Fruit fly (Drosophila melanogaster): ENCODE results near the gene CG12541.

CG12541 gene

DNA sequence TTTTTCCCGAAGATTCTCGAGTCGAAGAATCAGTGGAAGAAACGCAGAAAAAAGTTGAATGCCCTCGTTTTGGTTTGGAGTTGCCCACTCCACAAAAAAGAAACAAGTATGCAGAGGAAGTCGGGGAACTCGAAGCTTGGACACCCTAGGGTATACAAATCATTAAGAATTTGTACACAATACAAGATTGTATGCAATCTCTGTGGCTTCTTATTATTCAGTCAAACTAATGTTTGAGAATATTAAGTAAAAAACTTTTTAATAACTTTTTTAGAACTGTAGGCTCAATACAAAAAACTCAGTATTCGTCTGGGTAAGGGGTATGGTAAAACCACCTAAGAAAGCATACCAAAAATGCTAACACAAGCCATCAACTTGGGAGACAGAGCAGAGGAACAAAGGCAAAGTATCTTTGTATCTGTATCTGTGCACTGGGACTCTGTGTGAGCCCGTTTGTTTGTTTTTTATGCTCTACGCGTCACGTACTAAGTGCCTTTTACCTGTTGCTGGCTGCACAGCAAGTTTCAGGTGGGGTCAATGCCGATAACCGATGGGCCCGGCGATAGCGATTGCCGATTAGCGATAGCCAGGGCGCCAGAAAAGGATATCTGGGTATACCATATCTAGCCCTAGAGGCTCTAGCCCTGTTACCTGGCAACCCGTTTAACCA, 80.5 kb downstream of the CG12541 start (continued):
- no peak for TF ChIP-seq pita (GFP tag; optimal IDR thresholded peaks at IDR 0.05)
- TF ChIP-seq Mrtf (GFP tag; IDR thresholded peaks at IDR 0.05), result no peak; the same call in 2 of the 3 replicates
- peak; percentile 74 for TF ChIP-seq CG17385 (GFP tag; optimal IDR thresholded peaks at IDR 0.05)
- TF ChIP-seq Bdp1 (GFP tag; optimal IDR thresholded peaks at IDR 0.05), result peak; percentile 46
- peak; percentile 73 for TF ChIP-seq CG1024 (GFP tag; IDR thresholded peaks at IDR 0.05)
- TF ChIP-seq pb (GFP tag; optimal IDR thresholded peaks at IDR 0.05), result peak; percentile 71
- 0 out of 2 replicates have a peak, but pooled peaks have one; percentile 39 for TF ChIP-seq CG32767 (GFP tag; IDR thresholded peaks at IDR 0.05)
- peak; percentile 83 for TF ChIP-seq lilli (GFP tag; optimal IDR thresholded peaks at IDR 0.05)
- TF ChIP-seq CG17359 (tag; optimal IDR thresholded peaks at IDR 0.05), result peak; percentile 77
- TF ChIP-seq Bgb (GFP tag; IDR thresholded peaks at IDR 0.05; ENCODE audit: partially characterized antibody), result peak; percentile 54; the same call in 1 of the 2 replicates
- no peak for TF ChIP-seq Dip2 (GFP tag; IDR thresholded peaks at IDR 0.05)
- TF ChIP-seq gt (GFP tag; IDR thresholded peaks at IDR 0.05), result 0 out of 2 replicates have a peak, but pooled peaks have one; percentile 39
- TF ChIP-seq CG7357 (GFP tag; IDR thresholded peaks at IDR 0.05), result peak; percentile 54; the same call in 1 of the 3 replicates
- TF ChIP-seq tio (GFP tag; optimal IDR thresholded peaks at IDR 0.05), result peak; percentile 77
- peak; percentile 61 for TF ChIP-seq vfl (GFP tag; optimal IDR thresholded peaks at IDR 0.05)
- TF ChIP-seq GATAe (GFP tag; conservative IDR thresholded peaks at IDR 0.05), result no peak
- no peak for TF ChIP-seq CG18011 (GFP tag; optimal IDR thresholded peaks at IDR 0.05)
- TF ChIP-seq oc (tag; optimal IDR thresholded peaks at IDR 0.05), result peak; percentile 73
- peak; percentile 24 for TF ChIP-seq MTF-1 (GFP tag; optimal IDR thresholded peaks at IDR 0.05; ENCODE audit: borderline replicate concordance)
- peak; percentile 67 for TF ChIP-seq CG10959 (GFP tag; IDR thresholded peaks at IDR 0.05)
- TF ChIP-seq CG14667 (GFP tag; IDR thresholded peaks at IDR 0.05), result peak; percentile 51; the same call in 1 of the 2 replicates
- peak; percentile 77 for TF ChIP-seq trem (tag; optimal IDR thresholded peaks at IDR 0.05)
- peak; percentile 47 for TF ChIP-seq CG10147 (GFP tag; optimal IDR thresholded peaks at IDR 0.05)
- TF ChIP-seq Oaz (GFP tag; IDR thresholded peaks at IDR 0.05), result no peak
- TF ChIP-seq NfI (GFP tag; optimal IDR thresholded peaks at IDR 0.05), result peak; percentile 42
- TF ChIP-seq CG7745 (tag; optimal IDR thresholded peaks at IDR 0.05), result no peak
- TF ChIP-seq CG9797 (GFP tag; optimal IDR thresholded peaks at IDR 0.05), result no peak
- no peak for TF ChIP-seq CG7928 (GFP tag; optimal IDR thresholded peaks at IDR 0.05)
- TF ChIP-seq nau (GFP tag; optimal IDR thresholded peaks at IDR 0.05), result peak; percentile 52
- TF ChIP-seq CG9932 (GFP tag; IDR thresholded peaks at IDR 0.05), result peak; percentile 42
- TF ChIP-seq tin (GFP tag; optimal IDR thresholded peaks at IDR 0.05), result peak; percentile 75
- peak; percentile 82 for TF ChIP-seq CG1529 (GFP tag; optimal IDR thresholded peaks at IDR 0.05)
- no peak for TF ChIP-seq hkb (optimal IDR thresholded peaks at IDR 0.05)
- peak; percentile 75 for TF ChIP-seq hkb (GFP tag; IDR thresholded peaks at IDR 0.05)
- no peak for TF ChIP-seq CG11696 (GFP tag; IDR thresholded peaks at IDR 0.05)
- TF ChIP-seq CG15011 (GFP tag; optimal IDR thresholded peaks at IDR 0.05), result peak; percentile 42
- TF ChIP-seq sc (optimal IDR thresholded peaks at IDR 0.05), result no peak
- TF ChIP-seq sc (GFP tag; optimal IDR thresholded peaks at IDR 0.05), result peak; percentile 75
- TF ChIP-seq kay (GFP tag; optimal IDR thresholded peaks at IDR 0.05), result peak; percentile 56
- peak; percentile 83 for TF ChIP-seq CG14710 (tag; optimal IDR thresholded peaks at IDR 0.05)
- TF ChIP-seq Gsc (GFP tag; IDR thresholded peaks at IDR 0.05), result peak; percentile 42; the same call in 1 of the 2 replicates
- TF ChIP-seq Ravus (GFP tag; IDR thresholded peaks at IDR 0.05), result peak; percentile 15
- peak; percentile 42 for TF ChIP-seq CG15073 (GFP tag; optimal IDR thresholded peaks at IDR 0.05)
- no peak for TF ChIP-seq usp (GFP tag; optimal IDR thresholded peaks at IDR 0.05)
- TF ChIP-seq CG7839 (tag; optimal IDR thresholded peaks at IDR 0.05), result peak; percentile 84
- no peak for TF ChIP-seq hbn (GFP tag; IDR thresholded peaks at IDR 0.05; ENCODE audit: partially characterized antibody)
- TF ChIP-seq CG14050 (GFP tag; IDR thresholded peaks at IDR 0.05), result 0 out of 3 replicates have a peak, but pooled peaks have one; percentile 10
- TF ChIP-seq CG6765 (GFP tag; optimal IDR thresholded peaks at IDR 0.05), result no peak
- peak; percentile 76 for TF ChIP-seq Xbp1 (GFP tag; optimal IDR thresholded peaks at IDR 0.05)
- TF ChIP-seq CG8944 (GFP tag; optimal IDR thresholded peaks at IDR 0.05), result peak; percentile 68

Measured in whole organism, embryonic.